Worm (Caenorhabditis elegans): ENCODE data around the gene gtbp-1.

The gtbp-1 gene

DNA sequence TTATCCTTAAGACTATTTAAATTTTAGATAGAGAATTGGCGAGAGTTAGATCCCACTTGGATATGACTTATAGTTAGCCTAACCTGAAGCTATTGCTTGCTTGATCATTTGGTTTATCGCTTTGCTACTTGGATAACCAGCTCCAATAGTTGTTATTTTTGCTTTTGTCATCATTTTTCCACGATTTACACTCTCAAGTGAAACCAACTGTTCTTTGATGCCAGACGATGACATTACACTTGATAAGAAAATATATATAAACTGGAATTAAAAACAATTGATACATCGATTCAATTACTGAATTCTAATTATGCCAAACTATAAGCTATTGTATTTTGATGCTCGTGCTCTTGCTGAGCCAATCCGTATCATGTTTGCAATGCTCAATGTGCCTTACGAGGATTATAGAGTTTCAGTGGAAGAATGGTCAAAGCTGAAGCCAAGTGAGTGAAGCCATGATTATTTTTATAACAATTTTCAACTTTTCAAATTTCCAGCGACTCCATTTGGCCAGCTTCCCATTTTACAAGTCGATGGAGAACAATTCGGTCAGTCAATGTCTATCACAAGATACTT lies 13.3 kb upstream of the gtbp-1 start, which contains the start of the genes gst-2, gst-4 and dhs-12:
gst-2 (minus strand) TSS at position 132 of the 576 bp plus-strand sequence.
gst-4 (plus strand) TSS at position 296 of the 576 bp plus-strand sequence.
dhs-12 (plus strand) TSS at position 526 of the 576 bp plus-strand sequence.
- TF ChIP-seq nhr-48 (tag; optimal IDR thresholded peaks at IDR 0.05), result no peak
- no peak for TF ChIP-seq daf-16 (GFP tag; optimal IDR thresholded peaks at IDR 0.05)
- peak; percentile 59 for TF ChIP-seq daf-16 (tag; optimal IDR thresholded peaks at IDR 0.05)
- TF ChIP-seq dve-1 (tag; optimal IDR thresholded peaks at IDR 0.05; ENCODE audit: insufficient read depth), result peak; percentile 9
- TF ChIP-seq nhr-25 (tag; optimal IDR thresholded peaks at IDR 0.05; ENCODE audit: borderline replicate concordance, insufficient read depth), result no peak

DNA sequence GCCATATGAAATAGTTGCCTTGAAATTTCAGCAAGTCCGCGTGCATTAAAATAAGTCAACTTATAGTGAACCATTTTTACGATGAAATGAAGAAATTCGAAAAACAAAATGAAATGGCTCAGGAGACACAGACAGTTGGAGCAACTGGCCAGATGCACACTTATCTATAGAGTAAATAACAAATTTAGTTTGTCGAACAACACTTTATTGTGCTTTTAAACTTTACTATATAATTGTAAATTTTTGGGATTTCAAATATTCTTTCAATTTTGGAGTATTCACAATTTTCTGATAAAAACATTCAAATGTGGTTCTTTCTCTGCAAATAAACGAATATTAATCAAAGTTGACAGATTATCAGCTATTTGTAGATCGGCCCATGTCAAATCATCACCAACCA lies 11.4 kb upstream of the gtbp-1 start, which contains the start of gene gst-3:
gst-3 (minus strand) TSS at position 101 of the 400 bp plus-strand sequence.
- peak in 1 of 2 experiments; percentile 23 for TF ChIP-seq unc-62 (GFP tag; optimal IDR thresholded peaks at IDR 0.05 in 1 of 2)
- no peak for TF ChIP-seq unc-62 (tag; optimal IDR thresholded peaks at IDR 0.05)
- TF ChIP-seq lir-3 (tag; optimal IDR thresholded peaks at IDR 0.05), result no peak

DNA sequence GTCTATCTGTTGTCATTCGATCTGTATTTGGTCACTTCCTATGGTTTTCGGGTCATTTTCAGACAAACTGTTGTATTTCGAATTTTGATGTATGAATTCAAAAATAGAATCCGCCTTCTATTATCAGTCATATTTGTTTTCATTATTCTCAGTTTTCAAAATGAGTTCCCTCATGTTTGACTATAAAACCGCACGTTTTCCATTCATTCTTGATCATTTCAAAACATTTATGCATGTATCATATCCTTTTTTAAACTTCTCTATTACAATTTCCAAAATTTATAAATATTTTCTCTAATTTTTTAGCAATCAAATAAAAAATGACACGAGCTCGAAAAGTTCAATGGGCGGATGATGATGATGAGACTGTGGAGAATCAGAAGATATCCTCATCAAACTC lies 9.0 kb upstream of the gtbp-1 start, which contains the start of gene K08F4.12:
K08F4.12 (plus strand) TSS at position 301 of the 400 bp plus-strand sequence.
- no peak for TF ChIP-seq nhr-10 (tag; optimal IDR thresholded peaks at IDR 0.05)
- TF ChIP-seq nhr-11 (tag; optimal IDR thresholded peaks at IDR 0.05), result no peak
- TF ChIP-seq saeg-2 (GFP tag; IDR thresholded peaks at IDR 0.05), result no peak
- TF ChIP-seq zip-11 (GFP tag; IDR thresholded peaks at IDR 0.05), result no peak
- TF ChIP-seq zip-2 (tag; optimal IDR thresholded peaks at IDR 0.05), result no peak
- no peak for TF ChIP-seq lin-1 (GFP tag; IDR thresholded peaks at IDR 0.05)
- no peak for TF ChIP-seq mep-1 (tag; optimal IDR thresholded peaks at IDR 0.05)
- no peak for TF ChIP-seq ceh-28 (tag; optimal IDR thresholded peaks at IDR 0.05)
- TF ChIP-seq aly-2 (tag; optimal IDR thresholded peaks at IDR 0.05), result no peak
- TF ChIP-seq pha-4 (GFP tag; IDR thresholded peaks at IDR 0.05), result no peak
- no peak for TF ChIP-seq pha-4 (tag; optimal IDR thresholded peaks at IDR 0.05)

DNA sequence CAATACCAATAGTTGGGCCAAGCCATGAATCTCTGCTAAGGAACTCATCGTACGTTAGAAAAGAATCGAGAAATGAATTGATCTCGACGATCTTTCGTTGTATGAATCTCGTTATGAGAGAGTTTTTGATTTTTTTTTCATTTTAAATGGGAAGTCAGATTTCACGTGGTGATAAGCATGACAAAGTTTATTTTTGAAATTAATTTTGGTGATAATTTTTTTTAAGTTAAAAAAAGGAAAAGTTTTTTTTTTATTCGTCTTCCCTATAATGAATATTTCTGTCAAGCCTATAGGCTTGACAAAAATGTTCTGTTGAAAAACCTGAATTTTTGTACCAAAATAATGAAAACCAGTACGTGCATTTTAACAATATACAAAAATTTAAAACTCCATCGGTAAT lies 7.1 kb upstream of the gtbp-1 start, which contains the start of gene K08F4.5:
K08F4.5 (minus strand) TSS at position 101 of the 400 bp plus-strand sequence.
- TF ChIP-seq madf-9 (GFP tag; conservative IDR thresholded peaks at IDR 0.05) (no peak), egl-43 (GFP tag; IDR thresholded peaks at IDR 0.05) (no peak), nhr-111 (GFP tag; optimal IDR thresholded peaks at IDR 0.05) (no peak), fos-1 (tag; optimal IDR thresholded peaks at IDR 0.05) (no peak), ceh-20 (GFP tag; IDR thresholded peaks at IDR 0.05) (no peak), F44E2.7 (GFP tag; IDR thresholded peaks at IDR 0.05) (no peak), nhr-102 (tag; optimal IDR thresholded peaks at IDR 0.05) (no peak), daf-8 (GFP tag; IDR thresholded peaks at IDR 0.05) (no peak), egl-27 (tag; optimal IDR thresholded peaks at IDR 0.05) (no peak), mxl-3 (GFP tag; optimal IDR thresholded peaks at IDR 0.05) (no peak), Y105C5A.15 (GFP tag; IDR thresholded peaks at IDR 0.05) (no peak), mdl-1 (tag; optimal IDR thresholded peaks at IDR 0.05) (no peak), ceh-62 (tag; optimal IDR thresholded peaks at IDR 0.05) (no peak), saeg-2 (GFP tag; IDR thresholded peaks at IDR 0.05) (no peak), pha-4 (GFP tag; IDR thresholded peaks at IDR 0.05) (no peak), pha-4 (tag; optimal IDR thresholded peaks at IDR 0.05) (no peak), nhr-42 (GFP tag; IDR thresholded peaks at IDR 0.05) (no peak), unc-130 (GFP tag; optimal IDR thresholded peaks at IDR 0.05) (no peak), aly-2 (tag; optimal IDR thresholded peaks at IDR 0.05) (no peak)

DNA sequence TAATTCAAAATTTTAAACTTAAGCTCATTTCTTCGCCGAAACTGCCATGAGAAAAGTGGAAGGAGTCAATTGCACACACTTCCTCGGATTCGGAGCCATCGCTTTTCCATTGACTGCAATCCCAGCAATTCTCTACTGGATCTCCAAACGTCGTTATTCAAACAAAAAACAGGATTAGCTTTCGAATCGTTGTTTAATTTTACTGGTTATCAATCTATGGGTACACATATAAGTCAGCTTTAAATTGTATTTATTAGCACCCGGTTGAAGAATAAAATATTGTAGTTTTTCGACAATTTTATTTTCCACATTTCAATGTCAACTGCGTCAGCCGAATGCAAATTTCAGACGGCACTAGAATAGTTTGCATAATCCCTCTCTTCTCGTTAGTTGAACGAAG lies 1.2 kb upstream of the gtbp-1 start, which contains the start of gene glt-3:
glt-3 (plus strand) TSS at position 301 of the 400 bp plus-strand sequence.
- TF ChIP-seq ceh-32 (tag; optimal IDR thresholded peaks at IDR 0.05; ENCODE audit: poor library complexity), result no peak
- TF ChIP-seq zip-11 (GFP tag; IDR thresholded peaks at IDR 0.05), result no peak
- no peak for TF ChIP-seq php-3 (GFP tag; IDR thresholded peaks at IDR 0.05)
- TF ChIP-seq lsy-2 (tag; optimal IDR thresholded peaks at IDR 0.05), result no peak
- TF ChIP-seq nhr-76 (tag; optimal IDR thresholded peaks at IDR 0.05), result no peak
- no peak for TF ChIP-seq F10B5.3 (tag; optimal IDR thresholded peaks at IDR 0.05)
- no peak for TF ChIP-seq dmd-9 (GFP tag; IDR thresholded peaks at IDR 0.05)
- no peak for TF ChIP-seq D1046.2 (GFP tag; IDR thresholded peaks at IDR 0.05)
- no peak for TF ChIP-seq nhr-10 (tag; optimal IDR thresholded peaks at IDR 0.05)
- TF ChIP-seq rbr-2 (tag; optimal IDR thresholded peaks at IDR 0.05), result no peak
- no peak for TF ChIP-seq snpc-4 (tag; optimal IDR thresholded peaks at IDR 0.05)
- no peak for TF ChIP-seq ztf-7 (tag; optimal IDR thresholded peaks at IDR 0.05)
- TF ChIP-seq ceh-82 (tag; optimal IDR thresholded peaks at IDR 0.05), result no peak
- TF ChIP-seq dmd-8 (GFP tag; IDR thresholded peaks at IDR 0.05), result no peak
